Worm (Caenorhabditis elegans) whole organism, L3 larva: Measurements from ENCODE around the gene srx-56.

Source experiments
- R02D3.7 ChIP-seq: fragments of 150-350 bp; optimal IDR thresholded peaks from 2 replicates; lab custom pipeline; 2014; ENCODE audit warnings: missing biosample characterization, missing genetic modification characterization
- ZK546.5 ChIP-seq: sonication (generic microtip); optimal IDR thresholded peaks from 2 replicates; lab custom pipeline; 2017; ENCODE audit warnings: missing biosample characterization, missing genetic modification characterization
- aly-2 ChIP-seq: fragments of 150-350 bp; optimal IDR thresholded peaks from 2 replicates; lab custom pipeline; 2014; ENCODE audit warnings: missing biosample characterization, missing genetic modification characterization
- ama-1 ChIP-seq: fragments of 150-350 bp; optimal IDR thresholded peaks from 2 replicates; lab custom pipeline; 2018
- ceh-16 ChIP-seq: sonication (generic microtip); optimal IDR thresholded peaks from 2 replicates; lab custom pipeline; 2017; ENCODE audit warnings: missing biosample characterization, missing genetic modification characterization
- ceh-28 ChIP-seq: fragments of 150-350 bp; optimal IDR thresholded peaks from 2 replicates; lab custom pipeline; 2014; ENCODE audit warnings: missing biosample characterization, missing genetic modification reagents, missing genetic modification characterization
- ceh-82 ChIP-seq: fragments of 150-350 bp; optimal IDR thresholded peaks from 2 replicates; lab custom pipeline; 2014; ENCODE audit warnings: missing biosample characterization, missing genetic modification characterization
- ceh-9 ChIP-seq: sonication (generic microtip); optimal IDR thresholded peaks from 2 replicates; lab custom pipeline; 2018; ENCODE audit warnings: missing biosample characterization, missing genetic modification characterization
- egl-5 ChIP-seq: fragments of 150-350 bp; optimal IDR thresholded peaks from 2 replicates; lab custom pipeline; 2017; ENCODE audit warnings: missing biosample characterization, missing genetic modification reagents, missing genetic modification characterization, inconsistent platforms
- elt-1 ChIP-seq: fragments of 150-350 bp; optimal IDR thresholded peaks from 2 replicates; lab custom pipeline; 2014; ENCODE audit warnings: missing biosample characterization, missing genetic modification characterization
- elt-2 ChIP-seq: sonication (generic microtip); optimal IDR thresholded peaks from 2 replicates; lab custom pipeline; 2016; ENCODE audit warnings: missing genetic modification reagents, mild to moderate bottlenecking, missing genetic modification characterization, missing compliant biosample characterization
- elt-3 ChIP-seq, 3 experiments: fragments of 150-350 bp in 1 of 3; sonication (generic microtip) in 2 of 3; optimal IDR thresholded peaks; 2 replicates in 2 of 3; 4 replicates in 1 of 3; lab custom pipeline; 2014 to 2017; ENCODE audit warnings: missing biosample characterization in 3 of 3, missing genetic modification characterization in 3 of 3
- eor-1 ChIP-seq, 2 experiments: fragments of 150-350 bp; optimal IDR thresholded peaks; 2 replicates each; lab custom pipeline; 2014 to 2018; ENCODE audit warnings: missing biosample characterization in 2 of 2, missing genetic modification characterization in 2 of 2
- fkh-10 ChIP-seq: sonication (generic microtip); optimal IDR thresholded peaks from 2 replicates; lab custom pipeline; 2017; ENCODE audit warnings: missing biosample characterization, missing genetic modification reagents, missing genetic modification characterization
- fkh-2 ChIP-seq: fragments of 150-350 bp; optimal IDR thresholded peaks from 2 replicates; lab custom pipeline; 2014; ENCODE audit warnings: missing biosample characterization, missing genetic modification reagents, missing genetic modification characterization
- fos-1 ChIP-seq: fragments of 150-350 bp; optimal IDR thresholded peaks from 2 replicates; lab custom pipeline; 2014; ENCODE audit warnings: missing biosample characterization, missing genetic modification characterization
- jun-1 ChIP-seq: fragments of 150-350 bp; optimal IDR thresholded peaks from 2 replicates; lab custom pipeline; 2014; ENCODE audit warnings: missing biosample characterization, missing genetic modification reagents, missing genetic modification characterization
- lin-39 ChIP-seq: fragments of 150-350 bp; optimal IDR thresholded peaks from 2 replicates; lab custom pipeline; 2018; ENCODE audit warnings: missing biosample characterization, missing genetic modification reagents, missing genetic modification characterization
- lsy-12 ChIP-seq: sonication (generic microtip); optimal IDR thresholded peaks from 2 replicates; lab custom pipeline; 2016; ENCODE audit warnings: mild to moderate bottlenecking, missing genetic modification characterization, missing compliant biosample characterization
- mdl-1 ChIP-seq: fragments of 150-350 bp; optimal IDR thresholded peaks from 2 replicates; lab custom pipeline; 2014; ENCODE audit warnings: missing biosample characterization, missing genetic modification characterization
- mml-1 ChIP-seq: fragments of 150-350 bp; sonication (generic microtip); optimal IDR thresholded peaks from 3 replicates; lab custom pipeline; 2014; ENCODE audit warnings: missing biosample characterization, missing genetic modification characterization
- nhr-11 ChIP-seq: fragments of 150-350 bp; optimal IDR thresholded peaks from 2 replicates; lab custom pipeline; 2014; ENCODE audit warnings: missing biosample characterization, missing genetic modification characterization
- nhr-12 ChIP-seq: fragments of 150-350 bp; optimal IDR thresholded peaks from 2 replicates; lab custom pipeline; 2014; ENCODE audit warnings: missing biosample characterization, missing genetic modification characterization
- nhr-23 ChIP-seq: fragments of 150-350 bp; optimal IDR thresholded peaks from 2 replicates; lab custom pipeline; 2014; ENCODE audit warnings: missing biosample characterization, missing genetic modification reagents, missing genetic modification characterization
- nhr-237 ChIP-seq: fragments of 150-350 bp; optimal IDR thresholded peaks from 2 replicates; lab custom pipeline; 2014; ENCODE audit warnings: missing biosample characterization, missing genetic modification characterization
- nhr-28 ChIP-seq: fragments of 150-350 bp; optimal IDR thresholded peaks from 2 replicates; lab custom pipeline; 2014; ENCODE audit warnings: missing biosample characterization, missing genetic modification characterization
- nhr-67 ChIP-seq: fragments of 150-350 bp; optimal IDR thresholded peaks from 2 replicates; lab custom pipeline; 2014; ENCODE audit warnings: missing biosample characterization, missing genetic modification characterization
- nhr-76 ChIP-seq: fragments of 150-350 bp; sonication (generic microtip); optimal IDR thresholded peaks from 5 replicates; lab custom pipeline; 2014; ENCODE audit warnings: missing biosample characterization, missing genetic modification characterization
- pha-4 ChIP-seq: fragments of 150-350 bp; optimal IDR thresholded peaks from 2 replicates; lab custom pipeline; 2014; ENCODE audit warnings: missing biosample characterization, missing genetic modification reagents, missing genetic modification characterization
- pqm-1 ChIP-seq: fragments of 150-350 bp; optimal IDR thresholded peaks from 2 replicates; lab custom pipeline; 2017; ENCODE audit warnings: missing biosample characterization, missing genetic modification characterization, inconsistent platforms
- sea-2 ChIP-seq: fragments of 150-350 bp; sonication (generic microtip); optimal IDR thresholded peaks from 4 replicates; lab custom pipeline; 2014; ENCODE audit warnings: missing biosample characterization, missing genetic modification reagents, missing genetic modification characterization
- snpc-4 ChIP-seq: fragments of 150-350 bp; optimal IDR thresholded peaks from 2 replicates; lab custom pipeline; 2014; ENCODE audit warnings: missing biosample characterization, missing genetic modification characterization
- unc-39 ChIP-seq: sonication (generic microtip); optimal IDR thresholded peaks from 4 replicates; lab custom pipeline; 2017; ENCODE audit warnings: missing biosample characterization, missing genetic modification characterization
- unc-62 ChIP-seq: fragments of 150-350 bp; sonication (generic microtip); optimal IDR thresholded peaks from 4 replicates; lab custom pipeline; 2014; ENCODE audit warnings: missing biosample characterization, missing genetic modification reagents, missing genetic modification characterization
- zag-1 ChIP-seq: fragments of 150-350 bp; optimal IDR thresholded peaks from 2 replicates; lab custom pipeline; 2014; ENCODE audit warnings: missing biosample characterization, missing genetic modification characterization
- ztf-11 ChIP-seq: fragments of 150-350 bp; optimal IDR thresholded peaks from 2 replicates; lab custom pipeline; 2014; ENCODE audit warnings: missing biosample characterization, missing genetic modification characterization
- ztf-4 ChIP-seq: fragments of 150-350 bp; optimal IDR thresholded peaks from 2 replicates; lab custom pipeline; 2014; ENCODE audit warnings: missing biosample characterization, missing genetic modification characterization

The srx-56 gene

ce11 chrV:7353602-7354001 lies 20.6 kb upstream of the srx-56 start:
- TF ChIP-seq ZK546.5 (tag; lab: Kevin White, UChicago) (no peak), zag-1 (tag; lab: Kevin White, UChicago) (no peak), nhr-12 (tag; lab: Kevin White, UChicago) (no peak), ceh-28 (tag; lab: Kevin White, UChicago) (no peak), lin-39 (tag; lab: Kevin White, UChicago) (no peak), ceh-82 (tag; lab: Kevin White, UChicago) (no peak), nhr-11 (tag; lab: Kevin White, UChicago) (no peak), mdl-1 (tag; lab: Kevin White, UChicago) (no peak), lsy-12 (tag; lab: Kevin White, UChicago) (no peak), ceh-9 (tag; lab: Kevin White, UChicago) (no peak), elt-3 (tag; optimal IDR thresholded peaks at IDR 0.05; lab: Kevin White, UChicago) (no peak), elt-1 (tag; lab: Kevin White, UChicago) (no peak), pha-4 (tag; lab: Kevin White, UChicago) (no peak), nhr-28 (tag; lab: Kevin White, UChicago) (no peak), ceh-16 (tag; lab: Kevin White, UChicago) (no peak), nhr-67 (tag; lab: Kevin White, UChicago) (no peak), unc-62 (GFP tag; lab: Kevin White, UChicago) (no peak), ztf-11 (tag; lab: Kevin White, UChicago) (no peak)

- no peak for TF ChIP-seq egl-5 (tag; lab: Kevin White, UChicago)
- TF ChIP-seq fos-1 (tag; lab: Kevin White, UChicago), result no peak
- TF ChIP-seq lsy-12 (tag; lab: Kevin White, UChicago), result no peak
- TF ChIP-seq nhr-23 (tag; lab: Kevin White, UChicago), result no peak
- TF ChIP-seq ceh-16 (tag; lab: Kevin White, UChicago), result no peak
- TF ChIP-seq ceh-82 (tag; lab: Kevin White, UChicago), result no peak
- TF ChIP-seq pqm-1 (tag; lab: Kevin White, UChicago), result no peak
- no peak for TF ChIP-seq ztf-11 (tag; lab: Kevin White, UChicago)
- TF ChIP-seq elt-3 (tag; optimal IDR thresholded peaks at IDR 0.05; lab: Kevin White, UChicago), result no peak
- no peak for TF ChIP-seq elt-2 (tag; lab: Kevin White, UChicago)
- no peak for TF ChIP-seq mdl-1 (tag; lab: Kevin White, UChicago)
- TF ChIP-seq fkh-2 (tag; lab: Kevin White, UChicago), result no peak
- no peak for TF ChIP-seq jun-1 (tag; lab: Kevin White, UChicago)
- no peak for TF ChIP-seq mml-1 (tag; lab: Kevin White, UChicago)
- no peak for TF ChIP-seq ceh-9 (tag; lab: Kevin White, UChicago)
- no peak for TF ChIP-seq ztf-4 (tag; lab: Kevin White, UChicago)
- no peak for TF ChIP-seq nhr-237
- TF ChIP-seq unc-39 (tag; lab: Kevin White, UChicago), result no peak
Measured at ce11 chrV:7355464-7355863, 18.7 kb upstream of the srx-56 start, which contains the start of gene tag-293. tag-293 (minus strand) TSS chrV:7355564.

- TF ChIP-seq R02D3.7 (no peak), nhr-76 (tag; lab: Kevin White, UChicago) (no peak), aly-2 (tag; lab: Kevin White, UChicago) (no peak), nhr-12 (tag; lab: Kevin White, UChicago) (no peak), ama-1 (lab: Kevin White, UChicago) (no peak), mdl-1 (tag; lab: Kevin White, UChicago) (no peak), egl-5 (tag; lab: Kevin White, UChicago) (no peak), sea-2 (GFP tag; lab: Kevin White, UChicago) (no peak), mml-1 (tag; lab: Kevin White, UChicago) (no peak), fkh-2 (tag; lab: Kevin White, UChicago) (no peak), lsy-12 (tag; lab: Kevin White, UChicago) (no peak), eor-1 (tag; optimal IDR thresholded peaks at IDR 0.05; lab: Kevin White, UChicago) (no peak), zag-1 (tag; lab: Kevin White, UChicago) (no peak), fkh-10 (GFP tag; lab: Kevin White, UChicago) (no peak), elt-2 (tag; lab: Kevin White, UChicago) (no peak), snpc-4 (tag; lab: Kevin White, UChicago) (no peak)
- TF ChIP-seq, all 47 proteins: peak for 0
Measured at ce11 chrV:7356684-7357083, 17.5 kb upstream of the srx-56 start, which contains the start of gene C03G6.21. C03G6.21 (minus strand) TSS chrV:7356784.
